Worm (Caenorhabditis elegans): ENCODE data around the gene nlp-46.

nlp-46 gene

DNA sequence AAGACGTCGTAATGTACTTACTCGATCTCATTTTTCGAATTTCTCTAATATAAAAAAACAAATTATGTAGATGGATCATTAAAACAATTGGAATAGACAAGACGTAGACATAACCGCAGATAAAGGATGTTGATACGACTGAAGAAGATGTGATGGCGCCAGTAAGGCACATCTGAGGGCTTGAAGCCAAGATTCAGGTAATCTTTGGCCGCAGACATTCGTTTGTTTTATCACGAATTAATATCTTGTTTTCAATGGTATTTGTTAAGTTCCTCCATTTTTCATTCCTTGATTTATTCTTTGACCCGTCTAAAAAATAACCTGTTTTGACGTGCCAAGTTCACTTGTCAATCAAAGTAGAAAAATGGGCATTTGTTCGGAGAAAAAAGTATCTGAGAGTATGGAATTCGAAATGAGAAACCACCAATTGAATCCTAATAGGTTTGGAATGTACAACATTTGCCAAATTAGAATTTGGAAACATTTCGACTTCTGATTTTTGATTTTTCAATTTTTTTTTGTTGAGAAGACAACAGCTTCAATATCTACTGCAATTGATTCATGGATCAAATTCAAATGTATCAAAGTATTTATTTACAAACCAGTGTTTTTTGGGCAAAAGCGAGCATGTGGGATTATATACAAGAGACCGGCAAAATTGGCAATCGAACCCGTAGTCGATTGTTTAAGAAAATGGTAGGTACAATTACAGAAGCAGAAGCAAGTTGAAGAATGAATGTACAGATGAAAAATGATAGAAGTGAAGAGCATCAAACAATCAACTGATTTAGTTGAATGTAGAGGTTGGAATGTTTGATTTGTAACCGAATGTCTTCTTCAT, 45.8 kb upstream of the nlp-46 start (continued):
- TF ChIP-seq lin-26 (GFP tag; IDR thresholded peaks at IDR 0.05) (peak; percentile 59; the same call in 1 of the 2 replicates), rpc-1 (optimal IDR thresholded peaks at IDR 0.05) (no peak), rpc-1 (tag; optimal IDR thresholded peaks at IDR 0.05) (no peak), K11D2.4 (GFP tag; IDR thresholded peaks at IDR 0.05) (peak; percentile 65), let-607 (tag; optimal IDR thresholded peaks at IDR 0.05) (no peak), die-1 (tag; optimal IDR thresholded peaks at IDR 0.05) (no peak), zfh-2 (GFP tag; conservative IDR thresholded peaks at IDR 0.05) (no peak), sdz-38 (tag; optimal IDR thresholded peaks at IDR 0.05) (no peak), lin-35 (GFP tag; optimal IDR thresholded peaks at IDR 0.05) (no peak), dpff-1 (tag; optimal IDR thresholded peaks at IDR 0.05) (no peak), ztf-28 (GFP tag; IDR thresholded peaks at IDR 0.05) (no peak), madf-6 (GFP tag; IDR thresholded peaks at IDR 0.05) (no peak; the same call in 1 of the 2 replicates), let-526 (GFP tag; IDR thresholded peaks at IDR 0.05) (peak; percentile 39; the same call in 1 of the 2 replicates), sptf-2 (GFP tag; optimal IDR thresholded peaks at IDR 0.05) (no peak), ceh-27 (GFP tag; optimal IDR thresholded peaks at IDR 0.05) (no peak), somi-1 (GFP tag; optimal IDR thresholded peaks at IDR 0.05) (no peak), F55B11.4 (tag; optimal IDR thresholded peaks at IDR 0.05; ENCODE audit: borderline replicate concordance, insufficient read depth) (no peak), ama-1 (optimal IDR thresholded peaks at IDR 0.05) (peak; percentile 87), ama-1 (GFP tag; optimal IDR thresholded peaks at IDR 0.05) (no peak), B0019.2 (GFP tag; conservative IDR thresholded peaks at IDR 0.05) (no peak), F37B4.10 (GFP tag; IDR thresholded peaks at IDR 0.05) (no peak), C06A6.2 (GFP tag; conservative IDR thresholded peaks at IDR 0.05) (no peak), nhr-90 (tag; optimal IDR thresholded peaks at IDR 0.05) (no peak), T26A5.8 (tag; optimal IDR thresholded peaks at IDR 0.05) (no peak), attf-5 (GFP tag; optimal IDR thresholded peaks at IDR 0.05) (no peak), ekl-4 (GFP tag; IDR thresholded peaks at IDR 0.05) (no peak), aptf-3 (GFP tag; IDR thresholded peaks at IDR 0.05) (no peak), aptf-2 (GFP tag; conservative IDR thresholded peaks at IDR 0.05) (no peak), F39B2.1 (GFP tag; IDR thresholded peaks at IDR 0.05) (no peak), ceh-58 (GFP tag; IDR thresholded peaks at IDR 0.05) (no peak), B0336.3 (GFP tag; IDR thresholded peaks at IDR 0.05) (peak; percentile 23; the same call in 1 of the 2 replicates), attf-6 (GFP tag; IDR thresholded peaks at IDR 0.05) (no peak), fkh-3 (tag; optimal IDR thresholded peaks at IDR 0.05) (no peak), snpc-1.3 (tag; optimal IDR thresholded peaks at IDR 0.05; ENCODE audit: insufficient read depth) (no peak), lin-40 (tag; optimal IDR thresholded peaks at IDR 0.05) (no peak), Y56A3A.18 (GFP tag; IDR thresholded peaks at IDR 0.05) (no peak), tbp1 (GFP tag; optimal IDR thresholded peaks at IDR 0.05) (peak; percentile 20), nhr-27 (tag; optimal IDR thresholded peaks at IDR 0.05) (no peak), lag-1 (GFP tag; IDR thresholded peaks at IDR 0.05) (no peak), madf-8 (GFP tag; conservative IDR thresholded peaks at IDR 0.05) (no peak), pha-4 (tag; optimal IDR thresholded peaks at IDR 0.05) (no peak), zim-3 (tag; optimal IDR thresholded peaks at IDR 0.05) (no peak), F23B12.7 (tag; optimal IDR thresholded peaks at IDR 0.05; ENCODE audit: insufficient read depth) (no peak), sea-2 (GFP tag; IDR thresholded peaks at IDR 0.05) (no peak), bed-1 (GFP tag; IDR thresholded peaks at IDR 0.05) (no peak), madf-3 (GFP tag; IDR thresholded peaks at IDR 0.05) (no peak), F22D6.2 (tag; optimal IDR thresholded peaks at IDR 0.05) (no peak)
